Worm (Caenorhabditis elegans) whole organism, L1 larva: Measurements from ENCODE around the gene M60.4.
A peak's percentile ranks its signal among the peaks of the same experiment; 100 is the strongest.

Source experiments
- C04F5.9 ChIP-seq: sonication (generic microtip); optimal IDR thresholded peaks from 2 replicates; lab custom pipeline; 2016; ENCODE audit warnings: missing genetic modification characterization, missing compliant biosample characterization
- C16A3.4 ChIP-seq: fragments of 150-350 bp; optimal IDR thresholded peaks from 2 replicates; lab custom pipeline; 2014; ENCODE audit warnings: missing biosample characterization, missing genetic modification characterization
- C34B4.2 ChIP-seq: sonication (generic microtip); optimal IDR thresholded peaks from 2 replicates; lab custom pipeline; 2017; ENCODE audit warnings: mild to moderate bottlenecking, missing genetic modification characterization, missing compliant biosample characterization
- Y116A8C.19 ChIP-seq: sonication (generic microtip); optimal IDR thresholded peaks from 2 replicates; lab custom pipeline; 2016; ENCODE audit warnings: missing compliant biosample characterization, missing genetic modification characterization, borderline replicate concordance
- aha-1 ChIP-seq: fragments of 150-350 bp; optimal IDR thresholded peaks from 2 replicates; lab custom pipeline; 2014; ENCODE audit warnings: missing biosample characterization, missing genetic modification characterization
- alr-1 ChIP-seq: fragments of 200-800 bp; sonication (Bioruptor generic); optimal IDR thresholded peaks from 2 replicates; lab custom pipeline; 2018; ENCODE audit warnings: borderline replicate concordance, mild to moderate bottlenecking, missing genetic modification characterization, missing compliant biosample characterization
- aly-2 ChIP-seq: fragments of 150-350 bp; optimal IDR thresholded peaks from 2 replicates; lab custom pipeline; 2014; ENCODE audit warnings: missing biosample characterization, missing genetic modification characterization
- ama-1 ChIP-seq: fragments of 150-350 bp; optimal IDR thresholded peaks from 2 replicates; lab custom pipeline; 2014
- blmp-1 ChIP-seq: fragments of 150-350 bp; optimal IDR thresholded peaks from 2 replicates; lab custom pipeline; 2014; ENCODE audit warnings: missing biosample characterization, missing genetic modification characterization
- ceh-63 ChIP-seq: fragments of 200-800 bp; sonication (Bioruptor generic); optimal IDR thresholded peaks from 2 replicates; lab custom pipeline; 2018; ENCODE audit warnings: mild to moderate bottlenecking, missing genetic modification characterization, missing compliant biosample characterization
- ceh-82 ChIP-seq, 3 experiments: fragments of 150-350 bp in 1 of 3; sonication (generic microtip) in 2 of 3; optimal IDR thresholded peaks; 2 replicates each; lab custom pipeline; 2014 to 2017; ENCODE audit warnings: missing biosample characterization in 3 of 3, missing genetic modification characterization in 3 of 3
- ceh-88 ChIP-seq: fragments of 200-800 bp; sonication (Bioruptor generic); IDR thresholded peaks from 2 replicates; pipeline ENCODE4 v1.3.6; 2022; ENCODE audit warnings: missing genetic modification characterization, missing compliant biosample characterization
- dpl-1 ChIP-seq, 3 experiments: fragments of 150-350 bp in 2 of 3; sonication (generic microtip) in 1 of 3; optimal IDR thresholded peaks; 2 replicates each; lab custom pipeline; 2014 to 2017; ENCODE audit warnings: missing biosample characterization in 3 of 3, missing genetic modification characterization in 3 of 3, missing genetic modification reagents in 3 of 3
- egl-13 ChIP-seq: sonication (generic microtip); optimal IDR thresholded peaks from 2 replicates; lab custom pipeline; 2016; ENCODE audit warnings: missing genotype, missing genetic modification reagents, missing genetic modification characterization, missing compliant biosample characterization
- elt-2 ChIP-seq: sonication (generic microtip); optimal IDR thresholded peaks from 2 replicates; lab custom pipeline; 2016; ENCODE audit warnings: missing genetic modification characterization, mild to moderate bottlenecking, inconsistent platforms, missing compliant biosample characterization, missing genetic modification reagents
- ets-5 ChIP-seq: fragments of 200-800 bp; sonication (Bioruptor generic); IDR thresholded peaks from 2 replicates; pipeline ENCODE4 v1.3.6; 2022; ENCODE audit warnings: missing genetic modification characterization, missing compliant biosample characterization
- fkh-10 ChIP-seq: sonication (generic microtip); optimal IDR thresholded peaks from 2 replicates; lab custom pipeline; 2017; ENCODE audit warnings: missing biosample characterization, missing genetic modification reagents, missing genetic modification characterization
- fkh-4 ChIP-seq: sonication (generic microtip); optimal IDR thresholded peaks from 2 replicates; lab custom pipeline; 2016; ENCODE audit warnings: missing compliant biosample characterization, missing genetic modification characterization, borderline replicate concordance
- fkh-8 ChIP-seq: sonication (generic microtip); optimal IDR thresholded peaks from 2 replicates; lab custom pipeline; 2016; ENCODE audit warnings: mild to moderate bottlenecking, missing genetic modification characterization, missing compliant biosample characterization
- grh-1 ChIP-seq: fragments of 200-800 bp; sonication (Bioruptor generic); IDR thresholded peaks from 2 replicates; pipeline ENCODE4 v1.3.6; 2022; ENCODE audit warnings: missing genetic modification reagents, missing genetic modification characterization, missing compliant biosample characterization
- hlh-17 ChIP-seq: fragments of 200-800 bp; sonication (Bioruptor generic); optimal IDR thresholded peaks from 2 replicates; lab custom pipeline; 2018; ENCODE audit warnings: missing genetic modification characterization, mild to moderate bottlenecking, missing compliant biosample characterization, moderate library complexity, borderline replicate concordance
- hpl-2 ChIP-seq: fragments of 150-350 bp; optimal IDR thresholded peaks from 2 replicates; lab custom pipeline; 2014; ENCODE audit warnings: missing biosample characterization, missing genetic modification reagents, missing genetic modification characterization
- irx-1 ChIP-seq: sonication (generic microtip); optimal IDR thresholded peaks from 2 replicates; lab custom pipeline; 2016; ENCODE audit warnings: missing genetic modification characterization, missing compliant biosample characterization
- jun-1 ChIP-seq: fragments of 150-350 bp; optimal IDR thresholded peaks from 2 replicates; lab custom pipeline; 2014; ENCODE audit warnings: missing biosample characterization, missing genetic modification reagents, missing genetic modification characterization
- lin-15B ChIP-seq: fragments of 150-350 bp; sonication (generic microtip); optimal IDR thresholded peaks from 3 replicates; lab custom pipeline; 2014; ENCODE audit warnings: missing biosample characterization, missing genetic modification characterization
- lsy-2 ChIP-seq, 2 experiments: fragments of 150-350 bp; optimal IDR thresholded peaks; 2 replicates each; lab custom pipeline; 2014; ENCODE audit warnings: missing biosample characterization in 2 of 2, missing genetic modification characterization in 2 of 2
- mab-9 ChIP-seq: fragments of 200-800 bp; sonication (Bioruptor generic); IDR thresholded peaks from 2 replicates; pipeline ENCODE4 v1.3.6; 2022; ENCODE audit warnings: missing genetic modification reagents, missing genetic modification characterization, missing compliant biosample characterization
- mdl-1 ChIP-seq, 2 experiments: fragments of 150-350 bp; optimal IDR thresholded peaks; 2 replicates each; lab custom pipeline; 2014 to 2017; ENCODE audit warnings: missing biosample characterization in 2 of 2, missing genetic modification characterization in 2 of 2, inconsistent platforms in 1 of 2
- mef-2 ChIP-seq: fragments of 150-350 bp; optimal IDR thresholded peaks from 2 replicates; lab custom pipeline; 2014; ENCODE audit warnings: missing biosample characterization, missing genetic modification characterization
- nhr-11 ChIP-seq: fragments of 150-350 bp; optimal IDR thresholded peaks from 2 replicates; lab custom pipeline; 2014; ENCODE audit warnings: missing biosample characterization, missing genetic modification characterization
- nhr-12 ChIP-seq: sonication (generic microtip); optimal IDR thresholded peaks from 2 replicates; lab custom pipeline; 2017; ENCODE audit warnings: missing biosample characterization, missing genetic modification characterization
- nhr-19 ChIP-seq: fragments of 200-800 bp; sonication (Bioruptor generic); conservative IDR thresholded peaks from 2 replicates; pipeline ENCODE4 v1.3.6; 2022; ENCODE audit warnings: missing genetic modification characterization, missing compliant biosample characterization
- nhr-20 ChIP-seq: sonication (generic microtip); optimal IDR thresholded peaks from 2 replicates; lab custom pipeline; 2016; ENCODE audit warnings: mild to moderate bottlenecking, missing genetic modification characterization, missing compliant biosample characterization
- nhr-237 ChIP-seq: fragments of 150-350 bp; optimal IDR thresholded peaks from 2 replicates; lab custom pipeline; 2014; ENCODE audit warnings: missing biosample characterization, missing genetic modification characterization
- nhr-47 ChIP-seq: sonication (generic microtip); optimal IDR thresholded peaks from 2 replicates; lab custom pipeline; 2016; ENCODE audit warnings: mild to moderate bottlenecking, missing genetic modification characterization, moderate library complexity, missing compliant biosample characterization
- nhr-71 ChIP-seq: sonication (generic microtip); optimal IDR thresholded peaks from 2 replicates; lab custom pipeline; 2016; ENCODE audit warnings: mild to moderate bottlenecking, missing genetic modification characterization, moderate library complexity, missing compliant biosample characterization
- nhr-77 ChIP-seq: fragments of 150-350 bp; optimal IDR thresholded peaks from 2 replicates; lab custom pipeline; 2014; ENCODE audit warnings: missing biosample characterization, missing genetic modification characterization
- nhr-84 ChIP-seq: sonication (generic microtip); optimal IDR thresholded peaks from 2 replicates; lab custom pipeline; 2017; ENCODE audit warnings: missing biosample characterization, missing genetic modification characterization
- nhr-90 ChIP-seq: sonication (generic microtip); optimal IDR thresholded peaks from 2 replicates; lab custom pipeline; 2016; ENCODE audit warnings: mild to moderate bottlenecking, missing genetic modification characterization, missing compliant biosample characterization; ENCODE audit not compliant: poor library complexity
- rnt-1 ChIP-seq: sonication (generic microtip); optimal IDR thresholded peaks from 2 replicates; lab custom pipeline; 2016; ENCODE audit warnings: mild to moderate bottlenecking, missing genetic modification characterization, moderate library complexity, missing compliant biosample characterization
- skn-1 ChIP-seq: fragments of 150-350 bp; optimal IDR thresholded peaks from 2 replicates; lab custom pipeline; 2014; ENCODE audit warnings: missing biosample characterization, missing genetic modification characterization
- snpc-4 ChIP-seq: fragments of 150-350 bp; optimal IDR thresholded peaks from 2 replicates; lab custom pipeline; 2014; ENCODE audit warnings: missing biosample characterization, missing genetic modification characterization
- sox-4 ChIP-seq: sonication (generic microtip); optimal IDR thresholded peaks from 2 replicates; lab custom pipeline; 2016; ENCODE audit warnings: missing genetic modification characterization, missing compliant biosample characterization
- sptf-1 ChIP-seq: fragments of 150-350 bp; optimal IDR thresholded peaks from 2 replicates; lab custom pipeline; 2014; ENCODE audit warnings: missing biosample characterization, missing genetic modification characterization
- sup-37 ChIP-seq: fragments of 200-800 bp; sonication (Bioruptor generic); optimal IDR thresholded peaks from 2 replicates; lab custom pipeline; 2018; ENCODE audit warnings: mild to moderate bottlenecking, missing genetic modification characterization, missing compliant biosample characterization
- tbx-2 ChIP-seq: sonication (generic microtip); optimal IDR thresholded peaks from 2 replicates; lab custom pipeline; 2016; ENCODE audit warnings: missing genetic modification characterization, missing compliant biosample characterization
- tlp-1 ChIP-seq: fragments of 150-350 bp; optimal IDR thresholded peaks from 2 replicates; lab custom pipeline; 2014; ENCODE audit warnings: missing biosample characterization, missing genetic modification characterization
- unc-30 ChIP-seq: sonication (generic microtip); optimal IDR thresholded peaks from 2 replicates; lab custom pipeline; 2017; ENCODE audit warnings: missing biosample characterization, missing genetic modification characterization
- unc-62 ChIP-seq: fragments of 150-350 bp; optimal IDR thresholded peaks from 2 replicates; lab custom pipeline; 2014; ENCODE audit warnings: missing biosample characterization, missing genetic modification reagents, missing genetic modification characterization
- unc-86 ChIP-seq: sonication (generic microtip); optimal IDR thresholded peaks from 2 replicates; lab custom pipeline; 2016; ENCODE audit warnings: missing genetic modification characterization, missing compliant biosample characterization
- unc-98 ChIP-seq: fragments of 200-800 bp; sonication (Bioruptor generic); IDR thresholded peaks from 2 replicates; pipeline ENCODE4 v1.3.6; 2022; ENCODE audit warnings: missing genetic modification characterization, missing compliant biosample characterization
- vab-15 ChIP-seq: sonication (generic microtip); optimal IDR thresholded peaks from 2 replicates; lab custom pipeline; 2017; ENCODE audit warnings: missing genotype, mild to moderate bottlenecking, missing genetic modification characterization, missing compliant biosample characterization
- ztf-11 ChIP-seq, 2 experiments: sonication (generic microtip); optimal IDR thresholded peaks; 2 replicates each; lab custom pipeline; 2016 to 2017; ENCODE audit warnings: missing genetic modification characterization in 2 of 2, missing biosample characterization in 1 of 2, missing compliant biosample characterization in 1 of 2
- ztf-4 ChIP-seq: fragments of 150-350 bp; optimal IDR thresholded peaks from 2 replicates; lab custom pipeline; 2014; ENCODE audit warnings: missing biosample characterization, missing genetic modification characterization

The M60.4 gene

DNA sequence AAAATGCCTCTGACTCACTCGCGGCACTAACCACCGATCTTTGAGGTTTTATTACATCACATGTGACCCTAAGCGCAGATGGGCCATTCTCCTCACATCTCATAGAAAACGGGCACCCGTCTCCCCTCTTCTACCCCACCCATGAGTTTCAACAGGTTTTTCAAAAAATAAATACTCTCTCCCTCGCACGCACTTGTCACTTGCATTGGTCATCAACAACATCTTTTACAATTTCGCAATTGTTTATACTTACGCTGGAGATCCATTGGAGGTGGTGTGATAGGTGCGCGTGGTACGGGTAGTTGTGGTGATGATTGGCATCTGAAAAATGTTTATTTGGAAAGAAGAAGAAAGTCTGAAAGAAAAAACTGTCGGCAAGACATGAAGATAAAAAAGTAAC lies at the start of gene M60.4:
TSS of gene M60.4 (minus strand) at position 321 of the 400 bp plus-strand sequence.
- TF ChIP-seq unc-98 (GFP tag; lab: Robert Waterston, UW) (no peak), dpl-1 (GFP tag; optimal IDR thresholded peaks at IDR 0.05; lab: Kevin White, UChicago) (peak; percentile 19 to 34 (median 27)), lin-15B (tag; lab: Kevin White, UChicago) (no peak), hlh-17 (no peak), C04F5.9 (tag; lab: Kevin White, UChicago) (no peak), sptf-1 (tag; lab: Kevin White, UChicago) (no peak), ceh-63 (GFP tag; lab: Kevin White, UChicago) (no peak), fkh-4 (no peak), elt-2 (no peak), hpl-2 (no peak), nhr-90 (tag; lab: Kevin White, UChicago) (peak; percentile 80), snpc-4 (tag; lab: Kevin White, UChicago) (peak; percentile 10), nhr-237 (tag; lab: Kevin White, UChicago) (no peak), sox-4 (tag; lab: Kevin White, UChicago) (no peak), unc-62 (GFP tag; lab: Kevin White, UChicago) (no peak), mef-2 (tag; lab: Kevin White, UChicago) (no peak), nhr-12 (tag; lab: Kevin White, UChicago) (no peak), sup-37 (GFP tag; lab: Kevin White, UChicago) (no peak), nhr-20 (tag; lab: Kevin White, UChicago) (peak; percentile 92), fkh-8 (no peak), nhr-19 (GFP tag; lab: Robert Waterston, UW) (peak; percentile 74), nhr-11 (tag; lab: Kevin White, UChicago) (no peak), aly-2 (tag; lab: Kevin White, UChicago) (no peak), unc-86 (tag; lab: Kevin White, UChicago) (no peak), alr-1 (tag; lab: Kevin White, UChicago) (no peak), nhr-77 (tag; lab: Kevin White, UChicago) (no peak), mdl-1 (tag; optimal IDR thresholded peaks at IDR 0.05; lab: Kevin White, UChicago) (peak in 1 of 2 experiments; percentile 95), nhr-84 (tag; lab: Kevin White, UChicago) (no peak), ceh-82 (tag; optimal IDR thresholded peaks at IDR 0.05; lab: Kevin White, UChicago) (peak in 2 of 3 experiments; percentile 34 to 59), fkh-10 (GFP tag; lab: Kevin White, UChicago) (no peak), mab-9 (no peak), rnt-1 (peak; percentile 78), tlp-1 (tag; lab: Kevin White, UChicago) (no peak), ztf-4 (tag; lab: Kevin White, UChicago) (peak; percentile 7), unc-30 (no peak), nhr-47 (peak; percentile 72), C34B4.2 (tag; lab: Kevin White, UChicago) (no peak), ama-1 (lab: Kevin White, UChicago) (no peak), skn-1 (tag; lab: Kevin White, UChicago) (peak; percentile 89), blmp-1 (peak; percentile 57), ztf-11 (tag; optimal IDR thresholded peaks at IDR 0.05; lab: Kevin White, UChicago) (no peak), grh-1 (GFP tag; lab: Robert Waterston, UW) (peak; percentile 89), egl-13 (no peak), aha-1 (tag; lab: Kevin White, UChicago) (no peak), jun-1 (no peak), tbx-2 (tag; lab: Kevin White, UChicago) (peak; percentile 53), nhr-71 (tag; lab: Kevin White, UChicago) (peak; percentile 94), C16A3.4 (tag; lab: Kevin White, UChicago) (peak; percentile 42), ets-5 (no peak), ceh-88 (peak; percentile 61), irx-1 (tag; lab: Kevin White, UChicago) (peak; percentile 17), lsy-2 (tag; optimal IDR thresholded peaks at IDR 0.05; lab: Kevin White, UChicago) (peak; percentile 41 to 61), vab-15 (peak; percentile 89), Y116A8C.19 (no peak)
